Fruit fly (Drosophila melanogaster) whole organism, embryonic: ENCODE results near the gene CG9737.

Experiments used
- Antp ChIP-seq: fragments of 200-800 bp; sonication (Bioruptor generic); optimal IDR thresholded peaks from 3 replicates; lab custom pipeline; 2016; ENCODE audit warnings: missing biosample characterization, missing genetic modification characterization
- Bteb2 ChIP-seq: fragments of 200-800 bp; sonication (Bioruptor generic); optimal IDR thresholded peaks from 2 replicates; lab custom pipeline; 2016; ENCODE audit warnings: missing biosample characterization, missing genetic modification characterization
- CG10209 ChIP-seq: fragments of 200-800 bp; sonication (Bioruptor generic); optimal IDR thresholded peaks from 3 replicates; lab custom pipeline; 2017; ENCODE audit warnings: missing biosample characterization, mild to moderate bottlenecking, missing genetic modification characterization, missing genetic modification reagents
- CG11456 ChIP-seq: fragments of 200-800 bp; sonication (Bioruptor generic); IDR thresholded peaks from 3 replicates; pipeline ENCODE4 v1.3.6; 2022; ENCODE audit warnings: missing biosample characterization, missing genetic modification characterization
- CG11560 ChIP-seq: fragments of 200-800 bp; sonication (Bioruptor generic); IDR thresholded peaks from 3 replicates; pipeline ENCODE4 v1.3.6; 2022; ENCODE audit warnings: missing biosample characterization, missing genetic modification characterization
- CG12659 ChIP-seq: fragments of 200-800 bp; sonication (Bioruptor generic); optimal IDR thresholded peaks from 3 replicates; lab custom pipeline; 2017; ENCODE audit warnings: mild to moderate bottlenecking, missing biosample characterization, missing genetic modification reagents, missing genetic modification characterization
- CG15073 ChIP-seq: fragments of 200-800 bp; sonication (Bioruptor generic); optimal IDR thresholded peaks from 2 replicates; lab custom pipeline; 2016; ENCODE audit warnings: missing biosample characterization, missing genetic modification characterization
- CG1647 ChIP-seq: fragments of 200-800 bp; sonication (Bioruptor generic); optimal IDR thresholded peaks from 3 replicates; lab custom pipeline; 2016; ENCODE audit warnings: missing biosample characterization, missing genetic modification characterization
- CG16779 ChIP-seq: fragments of 200-800 bp; sonication (Bioruptor generic); IDR thresholded peaks from 2 replicates; pipeline ENCODE4 v1.3.6; 2022; ENCODE audit warnings: missing biosample characterization, missing genetic modification characterization
- CG17359 ChIP-seq: fragments of 200-800 bp; sonication (Bioruptor generic); optimal IDR thresholded peaks from 3 replicates; lab custom pipeline; 2018; ENCODE audit warnings: missing biosample characterization, mild to moderate bottlenecking, missing genetic modification characterization, moderate library complexity
- CG17912 ChIP-seq: fragments of 200-800 bp; sonication (Bioruptor generic); optimal IDR thresholded peaks from 2 replicates; lab custom pipeline; 2018; ENCODE audit warnings: missing biosample characterization, mild to moderate bottlenecking, missing genetic modification characterization
- CG1792 ChIP-seq: fragments of 200-800 bp; sonication (Bioruptor generic); optimal IDR thresholded peaks from 2 replicates; lab custom pipeline; 2016; ENCODE audit warnings: missing biosample characterization, missing genetic modification characterization
- CG30020 ChIP-seq: fragments of 200-800 bp; optimal IDR thresholded peaks from 2 replicates; lab custom pipeline; 2019; ENCODE audit warnings: missing biosample characterization, mild to moderate bottlenecking, missing genetic modification characterization, moderate library complexity
- CG32772 ChIP-seq: fragments of 200-800 bp; sonication (Bioruptor generic); IDR thresholded peaks from 2 replicates; pipeline ENCODE4 v1.3.6; 2022; ENCODE audit warnings: missing biosample characterization, missing genetic modification characterization
- CG33557 ChIP-seq: fragments of 200-800 bp; sonication (Bioruptor generic); optimal IDR thresholded peaks from 2 replicates; lab custom pipeline; 2019; ENCODE audit warnings: missing biosample characterization, mild to moderate bottlenecking, missing genetic modification characterization, moderate library complexity
- CG4360 ChIP-seq: fragments of 200-800 bp; sonication (Bioruptor generic); IDR thresholded peaks from 2 replicates; pipeline ENCODE4 v1.3.6; 2022; ENCODE audit warnings: missing biosample characterization, missing genetic modification characterization
- CG6791 ChIP-seq: fragments of 200-800 bp; sonication (Bioruptor generic); IDR thresholded peaks from 3 replicates; pipeline ENCODE4 v1.3.6; 2022; ENCODE audit warnings: missing biosample characterization, missing genetic modification characterization; ENCODE audit not compliant: partially characterized antibody
- CG7271 ChIP-seq: fragments of 200-800 bp; sonication (Bioruptor generic); optimal IDR thresholded peaks from 2 replicates; lab custom pipeline; 2018; ENCODE audit warnings: missing biosample characterization, mild to moderate bottlenecking, missing genetic modification characterization, moderate library complexity
- CG7839 ChIP-seq: fragments of 200-800 bp; sonication (Bioruptor generic); optimal IDR thresholded peaks from 3 replicates; lab custom pipeline; 2018; ENCODE audit warnings: missing biosample characterization, mild to moderate bottlenecking, missing genetic modification characterization, moderate library complexity
- CG7987 ChIP-seq: fragments of 200-800 bp; sonication (Bioruptor generic); optimal IDR thresholded peaks from 2 replicates; lab custom pipeline; 2018; ENCODE audit warnings: missing biosample characterization, mild to moderate bottlenecking, missing genetic modification characterization, moderate library complexity
- CG8388 ChIP-seq: fragments of 200-800 bp; sonication (Bioruptor generic); optimal IDR thresholded peaks from 2 replicates; lab custom pipeline; 2019; ENCODE audit warnings: missing biosample characterization, mild to moderate bottlenecking, missing genetic modification characterization, moderate library complexity
- CG8944 ChIP-seq: fragments of 200-800 bp; sonication (Bioruptor generic); optimal IDR thresholded peaks from 3 replicates; lab custom pipeline; 2016; ENCODE audit warnings: missing biosample characterization, missing genetic modification characterization
- CG9609 ChIP-seq: fragments of 200-800 bp; sonication (Bioruptor generic); optimal IDR thresholded peaks from 3 replicates; lab custom pipeline; 2016; ENCODE audit warnings: missing biosample characterization, missing genetic modification characterization
- CG9797 ChIP-seq: fragments of 200-800 bp; sonication (Bioruptor generic); optimal IDR thresholded peaks from 3 replicates; lab custom pipeline; 2018; ENCODE audit warnings: missing biosample characterization, mild to moderate bottlenecking, missing genetic modification characterization
- CG9932 ChIP-seq: fragments of 200-800 bp; sonication (Bioruptor generic); IDR thresholded peaks from 2 replicates; pipeline ENCODE4 v1.3.6; 2022; ENCODE audit warnings: missing biosample characterization, missing genetic modification characterization
- Hey ChIP-seq: fragments of 200-800 bp; sonication (Bioruptor generic); optimal IDR thresholded peaks from 3 replicates; lab custom pipeline; 2018; ENCODE audit warnings: missing biosample characterization, mild to moderate bottlenecking, missing genetic modification characterization
- HmgD ChIP-seq: fragments of 200-800 bp; sonication (Bioruptor generic); optimal IDR thresholded peaks from 3 replicates; lab custom pipeline; 2016; ENCODE audit warnings: missing biosample characterization, missing genetic modification characterization
- Mrtf ChIP-seq: fragments of 200-800 bp; sonication (Bioruptor generic); IDR thresholded peaks from 3 replicates; pipeline ENCODE4 v1.3.6; 2022; ENCODE audit warnings: missing biosample characterization, missing genetic modification characterization
- Nf-YC ChIP-seq: fragments of 200-800 bp; optimal IDR thresholded peaks from 3 replicates; lab custom pipeline; 2019; ENCODE audit warnings: missing biosample characterization, mild to moderate bottlenecking, missing genetic modification characterization, moderate library complexity
- Scr ChIP-seq: fragments of 200-800 bp; sonication (Bioruptor generic); IDR thresholded peaks from 2 replicates; pipeline ENCODE4 v1.3.6; 2022; ENCODE audit warnings: missing biosample characterization, missing genetic modification characterization; ENCODE audit not compliant: partially characterized antibody
- Sin3A ChIP-seq: fragments of >200 bp; optimal IDR thresholded peaks from 2 replicates; lab custom pipeline; 2018
- Sox100B ChIP-seq: fragments of 200-800 bp; sonication (Bioruptor generic); optimal IDR thresholded peaks from 3 replicates; lab custom pipeline; 2018; ENCODE audit warnings: missing biosample characterization, mild to moderate bottlenecking, missing genetic modification characterization
- cato ChIP-seq: fragments of 200-800 bp; sonication (Bioruptor generic); optimal IDR thresholded peaks from 2 replicates; lab custom pipeline; 2016; ENCODE audit warnings: missing biosample characterization, missing genetic modification characterization, borderline replicate concordance
- caup ChIP-seq: fragments of 200-800 bp; sonication (Bioruptor generic); optimal IDR thresholded peaks from 3 replicates; lab custom pipeline; 2017; ENCODE audit warnings: missing biosample characterization, mild to moderate bottlenecking, missing genetic modification characterization, moderate library complexity; ENCODE audit not compliant: severe bottlenecking
- crol ChIP-seq: fragments of 200-800 bp; sonication (Bioruptor generic); IDR thresholded peaks from 2 replicates; pipeline ENCODE4 v1.3.6; 2022; ENCODE audit warnings: missing biosample characterization, missing genetic modification characterization
- emc ChIP-seq: fragments of 200-800 bp; sonication (Bioruptor generic); optimal IDR thresholded peaks from 2 replicates; lab custom pipeline; 2016; ENCODE audit warnings: missing biosample characterization, missing genetic modification characterization
- fd102C ChIP-seq: fragments of 200-800 bp; sonication (Bioruptor generic); optimal IDR thresholded peaks from 2 replicates; lab custom pipeline; 2018; ENCODE audit warnings: missing biosample characterization, mild to moderate bottlenecking, missing genetic modification characterization, moderate library complexity
- grn ChIP-seq: fragments of 200-800 bp; sonication (Bioruptor generic); optimal IDR thresholded peaks from 3 replicates; lab custom pipeline; 2017; ENCODE audit warnings: missing biosample characterization, missing genetic modification characterization
- gt ChIP-seq: fragments of 200-800 bp; sonication (Bioruptor generic); IDR thresholded peaks from 2 replicates; pipeline ENCODE4 v1.3.6; 2022; ENCODE audit warnings: missing biosample characterization, missing genetic modification characterization
- h ChIP-seq: fragments of >200 bp; optimal IDR thresholded peaks from 2 replicates; lab custom pipeline; 2017
- klu ChIP-seq: fragments of 200-800 bp; sonication (Bioruptor generic); IDR thresholded peaks from 2 replicates; pipeline ENCODE4 v1.3.6; 2022; ENCODE audit warnings: missing biosample characterization, missing genetic modification characterization
- lola ChIP-seq, 3 experiments: fragments of >200 bp in 2 of 3; fragments of 200-800 bp in 1 of 3; sonication (Bioruptor generic) in 1 of 3; optimal IDR thresholded peaks; 2 replicates each; lab custom pipeline; 2017 to 2019; ENCODE audit warnings: missing biosample characterization in 3 of 3, missing genetic modification characterization in 3 of 3, mild to moderate bottlenecking in 1 of 3, moderate library complexity in 1 of 3
- lov ChIP-seq, 2 experiments: fragments of 200-800 bp in 1 of 2; fragments of >200 bp in 1 of 2; sonication (Bioruptor generic) in 1 of 2; IDR thresholded peaks in 1 of 2; optimal IDR thresholded peaks in 1 of 2; 2 replicates in 1 of 2; 3 replicates in 1 of 2; pipeline versions ENCODE4 v1.3.6 to Lab custom; 2017 to 2022; ENCODE audit warnings: missing biosample characterization in 1 of 2, missing genetic modification characterization in 1 of 2
- maf-S ChIP-seq: fragments of 200-800 bp; sonication (Bioruptor generic); optimal IDR thresholded peaks from 2 replicates; lab custom pipeline; 2016; ENCODE audit warnings: missing biosample characterization, missing genetic modification characterization
- mam ChIP-seq: fragments of 200-800 bp; sonication (Bioruptor generic); optimal IDR thresholded peaks from 3 replicates; lab custom pipeline; 2016; ENCODE audit warnings: missing biosample characterization, missing genetic modification characterization
- mirr ChIP-seq: fragments of 200-800 bp; sonication (Bioruptor generic); optimal IDR thresholded peaks from 3 replicates; lab custom pipeline; 2018; ENCODE audit warnings: missing biosample characterization, mild to moderate bottlenecking, missing genetic modification characterization
- pfk ChIP-seq: fragments of 200-800 bp; sonication (Bioruptor generic); optimal IDR thresholded peaks from 2 replicates; lab custom pipeline; 2018; ENCODE audit warnings: missing biosample characterization, mild to moderate bottlenecking, missing genetic modification characterization, moderate library complexity
- ranshi ChIP-seq: fragments of 200-800 bp; sonication (Bioruptor generic); IDR thresholded peaks from 2 replicates; pipeline ENCODE4 v1.3.6; 2022; ENCODE audit warnings: missing biosample characterization, missing genetic modification characterization
- salm ChIP-seq: fragments of 200-800 bp; sonication (Bioruptor generic); optimal IDR thresholded peaks from 2 replicates; lab custom pipeline; 2018; ENCODE audit warnings: missing biosample characterization, mild to moderate bottlenecking, missing genetic modification characterization
- sens-2 ChIP-seq: fragments of 200-800 bp; sonication (Bioruptor generic); IDR thresholded peaks from 2 replicates; pipeline ENCODE4 v1.3.6; 2022; ENCODE audit warnings: missing biosample characterization, missing genetic modification characterization
- sim ChIP-seq: fragments of 200-800 bp; sonication (Bioruptor generic); IDR thresholded peaks from 2 replicates; pipeline ENCODE4 v1.3.6; 2022; ENCODE audit warnings: missing biosample characterization, missing genetic modification characterization
- sna ChIP-seq: fragments of 200-800 bp; sonication (Bioruptor generic); IDR thresholded peaks from 2 replicates; pipeline ENCODE4 v1.3.6; 2022; ENCODE audit warnings: missing biosample characterization, missing genetic modification characterization; ENCODE audit not compliant: partially characterized antibody

Gene CG9737

DNA sequence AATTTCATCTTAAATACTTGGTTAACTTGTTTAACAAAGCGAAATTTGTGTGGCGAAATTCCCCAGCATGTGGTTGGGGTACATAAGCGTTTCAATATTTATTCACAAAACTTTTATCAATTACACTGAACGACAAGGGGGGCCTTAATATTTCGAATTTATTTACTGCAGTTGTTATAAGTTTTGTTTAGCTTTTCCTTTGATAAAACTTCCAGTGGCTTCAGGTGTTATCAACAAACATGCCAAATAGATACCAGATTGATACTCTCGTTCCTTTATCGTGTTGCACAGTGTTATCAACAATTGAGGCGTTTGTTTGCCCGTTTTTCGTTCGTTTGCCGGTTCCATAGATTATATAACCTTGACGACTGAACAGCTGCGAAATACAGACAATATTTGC is 37.2 kb upstream of the CG9737 start (continued):
- TF ChIP-seq CG8388 (GFP tag; lab: Kevin White, UChicago) (peak; percentile 2), sim (no peak), emc (GFP tag; lab: Kevin White, UChicago) (no peak), fd102C (GFP tag; lab: Kevin White, UChicago) (no peak), Scr (GFP tag; lab: Robert Waterston, UW) (no peak), CG12659 (no peak), Sox100B (GFP tag; lab: Kevin White, UChicago) (no peak), CG9797 (GFP tag; lab: Kevin White, UChicago) (no peak), CG7839 (tag; lab: Kevin White, UChicago) (peak; percentile 42), ranshi (GFP tag; lab: Robert Waterston, UW) (peak; percentile 54), CG33557 (no peak), sens-2 (GFP tag; lab: Robert Waterston, UW) (no peak), CG11456 (GFP tag; lab: Robert Waterston, UW) (no peak), cato (GFP tag; lab: Kevin White, UChicago) (no peak), Nf-YC (no peak), CG7987 (GFP tag; lab: Kevin White, UChicago) (no peak), CG1647 (GFP tag; lab: Kevin White, UChicago) (no peak), Hey (tag; lab: Kevin White, UChicago) (no peak), CG16779 (GFP tag; lab: Robert Waterston, UW) (no peak), Antp (no peak), lola (GFP tag; optimal IDR thresholded peaks at IDR 0.05; lab: Kevin White, UChicago) (no peak), grn (no peak), CG17359 (tag; lab: Kevin White, UChicago) (peak; percentile 17), CG30020 (tag; lab: Kevin White, UChicago) (no peak), klu (no peak), CG7271 (tag; lab: Kevin White, UChicago) (no peak), salm (tag; lab: Kevin White, UChicago) (no peak), maf-S (GFP tag; lab: Kevin White, UChicago) (no peak), HmgD (GFP tag; lab: Kevin White, UChicago) (no peak), Mrtf (GFP tag; lab: Robert Waterston, UW) (no peak), CG15073 (GFP tag; lab: Kevin White, UChicago) (no peak), CG4360 (no peak), CG9932 (GFP tag; lab: Robert Waterston, UW) (peak; percentile 12; the same call in 1 of the 2 replicates), CG6791 (GFP tag; lab: Robert Waterston, UW) (no peak), CG17912 (no peak), CG9609 (GFP tag; lab: Kevin White, UChicago) (no peak), CG11560 (tag; lab: Robert Waterston, UW) (no peak), sna (no peak), Sin3A (lab: Kevin White, UChicago) (no peak), gt (no peak), CG10209 (GFP tag; lab: Kevin White, UChicago) (no peak), mam (GFP tag; lab: Kevin White, UChicago) (peak; percentile 21), pfk (GFP tag; lab: Kevin White, UChicago) (no peak), lov (optimal IDR thresholded peaks at IDR 0.05; lab: Kevin White, UChicago) (no peak), lov (GFP tag; IDR thresholded peaks at IDR 0.05; lab: Robert Waterston, UW) (no peak), mirr (GFP tag; lab: Kevin White, UChicago) (no peak), caup (GFP tag; lab: Kevin White, UChicago) (peak; percentile 4), CG32772 (GFP tag; lab: Robert Waterston, UW) (no peak), h (no peak), CG1792 (no peak), crol (GFP tag; lab: Robert Waterston, UW) (no peak), Bteb2 (GFP tag; lab: Kevin White, UChicago) (no peak), CG8944 (GFP tag; lab: Kevin White, UChicago) (no peak)
